Worm (Caenorhabditis elegans): ENCODE measurements around the gene ZK353.10.

DNA sequence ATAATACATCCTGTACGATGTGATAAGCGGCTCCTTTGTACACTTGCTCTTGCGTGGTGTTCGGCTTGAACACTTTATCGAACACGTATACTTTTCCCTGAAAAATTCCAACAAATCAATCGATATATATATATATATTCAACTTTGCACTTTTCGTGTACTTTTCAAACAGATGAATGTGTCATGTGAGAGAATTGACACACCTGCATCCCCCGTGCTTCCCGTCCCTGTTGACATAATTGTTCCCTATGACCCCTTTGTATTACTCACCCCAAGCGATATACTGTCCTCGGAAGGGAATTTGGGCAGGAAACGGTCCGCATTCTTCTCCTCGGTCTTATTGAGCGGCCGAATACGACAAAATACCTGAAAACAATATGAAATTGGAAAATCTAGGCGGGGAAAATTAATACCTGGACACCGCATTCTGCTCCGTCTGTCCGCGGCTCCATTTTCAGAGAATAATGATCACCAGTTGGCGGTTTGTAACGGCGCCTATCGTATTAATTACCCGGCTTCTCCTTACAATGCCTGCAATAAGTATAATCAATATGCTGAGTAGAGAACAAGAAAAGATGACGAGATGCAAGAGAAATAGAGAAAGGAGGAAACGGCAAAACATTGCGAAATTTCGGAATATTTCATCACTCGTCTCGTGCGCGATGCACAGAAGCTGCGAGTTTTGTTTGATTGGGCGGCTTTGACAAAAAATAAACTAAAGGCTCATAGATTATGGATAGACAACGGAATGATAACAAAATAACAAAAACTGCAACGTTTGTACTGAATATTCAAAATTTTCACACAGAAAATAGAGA, 39.4 kb downstream of the ZK353.10 start, which contains the start of gene unc-116:
- TF ChIP-seq med-1 (GFP tag; optimal IDR thresholded peaks at IDR 0.05; ENCODE audit: insufficient read depth) (no peak), flt-1 (GFP tag; IDR thresholded peaks at IDR 0.05) (no peak), T22C8.4 (GFP tag; IDR thresholded peaks at IDR 0.05) (no peak), ref-1 (GFP tag; conservative IDR thresholded peaks at IDR 0.05) (no peak), ztf-29 (GFP tag; IDR thresholded peaks at IDR 0.05) (no peak), ztf-23 (GFP tag; IDR thresholded peaks at IDR 0.05) (no peak), cog-1 (tag; optimal IDR thresholded peaks at IDR 0.05) (no peak), tab-1 (GFP tag; IDR thresholded peaks at IDR 0.05) (no peak), klf-2 (GFP tag; conservative IDR thresholded peaks at IDR 0.05) (no peak)

Measured in whole organism, midembryonic.